Worm (Caenorhabditis elegans): ENCODE data around the gene mpz-1.

DNA sequence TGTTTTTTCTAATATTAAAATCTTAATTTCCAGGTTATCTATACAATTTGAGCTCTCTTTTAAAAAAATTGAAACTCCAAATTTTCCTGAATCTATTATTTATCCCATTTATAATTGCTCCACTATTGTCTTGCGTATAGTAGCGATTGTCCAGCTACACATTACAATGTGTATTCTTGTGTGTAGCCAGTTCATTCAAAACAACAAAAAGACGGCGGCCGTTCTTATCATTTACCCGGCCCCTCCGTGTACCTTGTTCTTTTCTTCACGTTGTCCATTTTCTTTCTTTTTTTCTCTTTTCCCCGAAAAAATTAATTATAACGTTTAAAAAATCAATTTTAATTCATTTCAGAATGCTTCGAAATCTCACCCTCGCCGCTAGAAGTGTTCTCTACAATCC is 42.8 kb upstream of the mpz-1 start, which contains the start of gene ech-4:
- TF ChIP-seq flt-1 (GFP tag; IDR thresholded peaks at IDR 0.05): no peak
- TF ChIP-seq cog-1 (tag; optimal IDR thresholded peaks at IDR 0.05): no peak
- TF ChIP-seq ztf-23 (GFP tag; IDR thresholded peaks at IDR 0.05): no peak
- no peak for TF ChIP-seq T22C8.4 (GFP tag; IDR thresholded peaks at IDR 0.05)

Measured in whole organism, midembryonic.